Worm (Caenorhabditis elegans) whole organism, L1 larva: ENCODE measurements around the gene R08A2.7.
A peak's percentile ranks its signal among the peaks of the same experiment; 100 is the strongest.

ENCODE experiments used
- C16A3.4 ChIP-seq: fragments of 150-350 bp; optimal IDR thresholded peaks from 2 replicates; lab custom pipeline; 2014; ENCODE audit warnings: missing biosample characterization, missing genetic modification characterization
- F16B12.6 ChIP-seq: fragments of 150-350 bp; optimal IDR thresholded peaks from 2 replicates; lab custom pipeline; 2014; ENCODE audit warnings: missing biosample characterization, missing genetic modification characterization
- aha-1 ChIP-seq: fragments of 150-350 bp; optimal IDR thresholded peaks from 2 replicates; lab custom pipeline; 2014; ENCODE audit warnings: missing biosample characterization, missing genetic modification characterization
- alr-1 ChIP-seq: fragments of 200-800 bp; sonication (Bioruptor generic); optimal IDR thresholded peaks from 2 replicates; lab custom pipeline; 2018; ENCODE audit warnings: borderline replicate concordance, mild to moderate bottlenecking, missing genetic modification characterization, missing compliant biosample characterization
- blmp-1 ChIP-seq: fragments of 150-350 bp; optimal IDR thresholded peaks from 2 replicates; lab custom pipeline; 2014; ENCODE audit warnings: missing biosample characterization, missing genetic modification characterization
- ceh-8 ChIP-seq: fragments of 200-800 bp; sonication (Bioruptor generic); optimal IDR thresholded peaks from 2 replicates; lab custom pipeline; 2018; ENCODE audit warnings: mild to moderate bottlenecking, missing genetic modification characterization, moderate library complexity, missing compliant biosample characterization
- ceh-82 ChIP-seq, 3 experiments: fragments of 150-350 bp in 1 of 3; sonication (generic microtip) in 2 of 3; optimal IDR thresholded peaks; 2 replicates each; lab custom pipeline; 2014 to 2017; ENCODE audit warnings: missing biosample characterization in 3 of 3, missing genetic modification characterization in 3 of 3
- ceh-90 ChIP-seq: sonication (generic microtip); optimal IDR thresholded peaks from 2 replicates; lab custom pipeline; 2016; ENCODE audit warnings: missing genetic modification characterization, missing compliant biosample characterization
- dpl-1 ChIP-seq, 3 experiments: fragments of 150-350 bp in 2 of 3; sonication (generic microtip) in 1 of 3; optimal IDR thresholded peaks; 2 replicates each; lab custom pipeline; 2014 to 2017; ENCODE audit warnings: missing biosample characterization in 3 of 3, missing genetic modification characterization in 3 of 3, missing genetic modification reagents in 3 of 3
- efl-1 ChIP-seq, 4 experiments: fragments of 150-350 bp; optimal IDR thresholded peaks in 3 of 4; peaks in 1 of 4; 1 replicate in 1 of 4; 2 replicates in 3 of 4; lab custom pipeline; 2014; ENCODE audit warnings: missing biosample characterization in 2 of 4, missing genetic modification characterization in 2 of 4, missing genetic modification reagents in 2 of 4
- egl-13 ChIP-seq: sonication (generic microtip); optimal IDR thresholded peaks from 2 replicates; lab custom pipeline; 2016; ENCODE audit warnings: missing genotype, missing genetic modification reagents, missing genetic modification characterization, missing compliant biosample characterization
- elt-3 ChIP-seq, 6 experiments: fragments of 150-350 bp in 1 of 6; sonication (generic microtip); optimal IDR thresholded peaks; 2 replicates each; lab custom pipeline; 2017 to 2018; ENCODE audit warnings: missing biosample characterization in 6 of 6, missing genetic modification characterization in 6 of 6, inconsistent platforms in 1 of 6
- fkh-10 ChIP-seq: sonication (generic microtip); optimal IDR thresholded peaks from 2 replicates; lab custom pipeline; 2017; ENCODE audit warnings: missing biosample characterization, missing genetic modification reagents, missing genetic modification characterization
- fkh-4 ChIP-seq: sonication (generic microtip); optimal IDR thresholded peaks from 2 replicates; lab custom pipeline; 2016; ENCODE audit warnings: missing compliant biosample characterization, missing genetic modification characterization, borderline replicate concordance
- grh-1 ChIP-seq: fragments of 200-800 bp; sonication (Bioruptor generic); IDR thresholded peaks from 2 replicates; pipeline ENCODE4 v1.3.6; 2022; ENCODE audit warnings: missing genetic modification reagents, missing genetic modification characterization, missing compliant biosample characterization
- isw-1 ChIP-seq: fragments of 200-800 bp; sonication (Bioruptor generic); IDR thresholded peaks from 2 replicates; pipeline ENCODE4 v1.3.6; 2022; ENCODE audit warnings: missing genetic modification characterization, missing compliant biosample characterization
- lin-13 ChIP-seq: fragments of 150-350 bp; optimal IDR thresholded peaks from 2 replicates; lab custom pipeline; 2014; ENCODE audit warnings: missing biosample characterization, missing genetic modification reagents, missing genetic modification characterization
- lin-14 ChIP-seq: fragments of 200-800 bp; sonication (Bioruptor generic); optimal IDR thresholded peaks from 2 replicates; lab custom pipeline; 2018; ENCODE audit warnings: mild to moderate bottlenecking, missing genetic modification characterization, moderate library complexity, missing compliant biosample characterization
- lin-15B ChIP-seq: fragments of 150-350 bp; sonication (generic microtip); optimal IDR thresholded peaks from 3 replicates; lab custom pipeline; 2014; ENCODE audit warnings: missing biosample characterization, missing genetic modification characterization
- lin-35 ChIP-seq, 2 experiments: fragments of 150-350 bp; optimal IDR thresholded peaks; 2 replicates each; lab custom pipeline; 2014; ENCODE audit warnings: missing biosample characterization in 2 of 2, missing genetic modification characterization in 2 of 2, missing genetic modification reagents in 2 of 2
- lsy-2 ChIP-seq, 2 experiments: fragments of 150-350 bp; optimal IDR thresholded peaks; 2 replicates each; lab custom pipeline; 2014; ENCODE audit warnings: missing biosample characterization in 2 of 2, missing genetic modification characterization in 2 of 2
- mep-1 ChIP-seq: fragments of 150-350 bp; optimal IDR thresholded peaks from 2 replicates; lab custom pipeline; 2014; ENCODE audit warnings: missing biosample characterization, missing genetic modification characterization
- nhr-19 ChIP-seq: fragments of 200-800 bp; sonication (Bioruptor generic); conservative IDR thresholded peaks from 2 replicates; pipeline ENCODE4 v1.3.6; 2022; ENCODE audit warnings: missing genetic modification characterization, missing compliant biosample characterization
- nhr-20 ChIP-seq: sonication (generic microtip); optimal IDR thresholded peaks from 2 replicates; lab custom pipeline; 2016; ENCODE audit warnings: mild to moderate bottlenecking, missing genetic modification characterization, missing compliant biosample characterization
- nhr-76 ChIP-seq: sonication (generic microtip); optimal IDR thresholded peaks from 2 replicates; lab custom pipeline; 2017; ENCODE audit warnings: missing biosample characterization, missing genetic modification characterization
- nhr-84 ChIP-seq: sonication (generic microtip); optimal IDR thresholded peaks from 2 replicates; lab custom pipeline; 2017; ENCODE audit warnings: missing biosample characterization, missing genetic modification characterization
- nhr-90 ChIP-seq: sonication (generic microtip); optimal IDR thresholded peaks from 2 replicates; lab custom pipeline; 2016; ENCODE audit warnings: mild to moderate bottlenecking, missing genetic modification characterization, missing compliant biosample characterization; ENCODE audit not compliant: poor library complexity
- rnt-1 ChIP-seq: sonication (generic microtip); optimal IDR thresholded peaks from 2 replicates; lab custom pipeline; 2016; ENCODE audit warnings: mild to moderate bottlenecking, missing genetic modification characterization, moderate library complexity, missing compliant biosample characterization
- skn-1 ChIP-seq: fragments of 150-350 bp; optimal IDR thresholded peaks from 2 replicates; lab custom pipeline; 2014; ENCODE audit warnings: missing biosample characterization, missing genetic modification characterization
- snu-23 ChIP-seq: sonication (generic microtip); optimal IDR thresholded peaks from 2 replicates; lab custom pipeline; 2016; ENCODE audit warnings: missing genetic modification characterization, missing compliant biosample characterization
- sox-4 ChIP-seq: sonication (generic microtip); optimal IDR thresholded peaks from 2 replicates; lab custom pipeline; 2016; ENCODE audit warnings: missing genetic modification characterization, missing compliant biosample characterization
- sup-37 ChIP-seq: fragments of 200-800 bp; sonication (Bioruptor generic); optimal IDR thresholded peaks from 2 replicates; lab custom pipeline; 2018; ENCODE audit warnings: mild to moderate bottlenecking, missing genetic modification characterization, missing compliant biosample characterization
- swsn-7 ChIP-seq: sonication (generic microtip); optimal IDR thresholded peaks from 2 replicates; lab custom pipeline; 2016; ENCODE audit warnings: missing genetic modification characterization, missing compliant biosample characterization
- unc-130 ChIP-seq: fragments of 150-350 bp; optimal IDR thresholded peaks from 2 replicates; lab custom pipeline; 2017; ENCODE audit warnings: missing biosample characterization, missing genetic modification characterization, inconsistent platforms
- unc-62 ChIP-seq: fragments of 150-350 bp; optimal IDR thresholded peaks from 2 replicates; lab custom pipeline; 2014; ENCODE audit warnings: missing biosample characterization, missing genetic modification reagents, missing genetic modification characterization
- unc-86 ChIP-seq: sonication (generic microtip); optimal IDR thresholded peaks from 2 replicates; lab custom pipeline; 2016; ENCODE audit warnings: missing genetic modification characterization, missing compliant biosample characterization
- xbp-1 ChIP-seq: sonication (generic microtip); optimal IDR thresholded peaks from 2 replicates; lab custom pipeline; 2016; ENCODE audit warnings: missing genetic modification characterization, missing compliant biosample characterization
- zag-1 ChIP-seq: fragments of 150-350 bp; optimal IDR thresholded peaks from 2 replicates; lab custom pipeline; 2014; ENCODE audit warnings: missing biosample characterization, missing genetic modification characterization

The R08A2.7 gene

DNA sequence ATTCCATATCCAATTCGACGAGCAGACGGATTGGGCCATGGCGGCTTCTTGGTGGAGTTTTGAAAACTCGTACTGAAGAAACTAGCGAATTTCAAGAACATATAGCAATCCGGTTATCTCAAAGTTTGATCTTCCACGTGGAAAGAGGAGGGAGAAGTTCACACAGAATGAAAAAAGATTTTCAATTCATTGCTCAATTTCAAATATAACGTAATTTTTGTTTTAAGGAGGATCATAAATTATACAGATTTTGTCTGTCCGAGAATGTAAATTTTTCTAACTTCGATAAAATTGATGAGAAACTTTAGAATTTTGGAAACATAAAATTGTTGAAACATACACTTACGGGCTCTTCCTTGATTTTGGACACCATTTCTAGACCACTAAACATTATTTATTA, 5.6 kb downstream of the R08A2.7 start, which contains the start of gene Y50E8A.2:
Y50E8A.2 (minus strand) TSS at position 101 of the 400 bp plus-strand sequence.
- TF ChIP-seq efl-1 (optimal IDR thresholded peaks at IDR 0.05; lab: Kevin White, UChicago) (no peak), efl-1 (GFP tag; optimal IDR thresholded peaks at IDR 0.05 in 1 of 2; lab: Kevin White, UChicago) (peak in 1 of 2 experiments; percentile 35), fkh-10 (GFP tag; lab: Kevin White, UChicago) (no peak)

DNA sequence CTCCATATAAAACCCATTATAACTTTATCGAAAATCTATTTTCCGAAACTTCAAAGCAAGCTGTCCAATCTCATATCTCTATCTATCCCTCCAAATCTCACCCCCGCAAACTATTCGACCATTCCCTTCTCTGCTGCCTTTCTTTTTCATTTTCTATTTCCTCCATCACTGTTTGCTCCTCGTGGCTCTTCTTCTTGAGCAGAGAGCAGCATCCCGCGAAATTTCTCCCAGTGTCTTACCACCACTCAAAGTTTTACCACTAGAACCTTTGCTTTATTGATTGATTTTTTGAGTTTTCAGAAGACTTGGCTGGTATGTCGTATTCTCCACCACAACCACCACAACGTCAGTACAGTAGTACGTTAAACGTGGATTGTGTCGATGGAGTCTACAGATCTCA, 6.2 kb downstream of the R08A2.7 start, which contains the start of gene oig-3:
oig-3 (plus strand) TSS at position 301 of the 400 bp plus-strand sequence.
- TF ChIP-seq alr-1 = no peak
- no peak for TF ChIP-seq zag-1 (tag; lab: Kevin White, UChicago)
- no peak for TF ChIP-seq lin-13 (GFP tag; lab: Kevin White, UChicago)
- no peak for TF ChIP-seq sox-4 (tag; lab: Kevin White, UChicago)
- TF ChIP-seq sup-37 = no peak
- TF ChIP-seq isw-1 (GFP tag; lab: Robert Waterston, UW) = no peak
- TF ChIP-seq fkh-4 (tag; lab: Kevin White, UChicago) = no peak
- TF ChIP-seq egl-13 (tag; lab: Kevin White, UChicago) = no peak
- no peak for TF ChIP-seq mep-1 (tag; lab: Kevin White, UChicago)

ce11 chrV:14734187-14734765, 11.2 kb downstream of the R08A2.7 start, which contains the start of gene unc-61:
Gene unc-61 (minus strand): TSS chrV:14734237.
- TF ChIP-seq unc-86 (tag; lab: Kevin White, UChicago) (no peak), elt-3 (tag; optimal IDR thresholded peaks at IDR 0.05; lab: Kevin White, UChicago) (peak in 1 of 6 experiments; percentile 9), rnt-1 (tag; lab: Kevin White, UChicago) (peak; percentile 28), lin-15B (tag; lab: Kevin White, UChicago) (peak; percentile 45), lin-35 (GFP tag; optimal IDR thresholded peaks at IDR 0.05; lab: Kevin White, UChicago) (peak; percentile 84 to 93), dpl-1 (GFP tag; optimal IDR thresholded peaks at IDR 0.05; lab: Kevin White, UChicago) (peak; percentile 83 to 91 (median 87)), grh-1 (GFP tag; lab: Robert Waterston, UW) (no peak), swsn-7 (peak; percentile 12), aha-1 (tag; lab: Kevin White, UChicago) (no peak), sup-37 (no peak), blmp-1 (tag; lab: Kevin White, UChicago) (peak; percentile 5), ceh-82 (tag; optimal IDR thresholded peaks at IDR 0.05; lab: Kevin White, UChicago) (peak in 1 of 3 experiments; percentile 49), ceh-8 (GFP tag; lab: Kevin White, UChicago) (no peak), xbp-1 (peak; percentile 31), snu-23 (peak; percentile 38), isw-1 (GFP tag; lab: Robert Waterston, UW) (0 out of 2 replicates have a peak, but pooled peaks have one; percentile 7), nhr-20 (peak; percentile 21), lin-14 (peak; percentile 46), mep-1 (tag; lab: Kevin White, UChicago) (peak; percentile 15), F16B12.6 (peak; percentile 35), nhr-76 (tag; lab: Kevin White, UChicago) (no peak), nhr-19 (GFP tag; lab: Robert Waterston, UW) (peak; percentile 24; the same call in 1 of the 2 replicates), skn-1 (tag; lab: Kevin White, UChicago) (peak; percentile 61), nhr-90 (tag; lab: Kevin White, UChicago) (no peak), nhr-84 (tag; lab: Kevin White, UChicago) (no peak), lsy-2 (tag; optimal IDR thresholded peaks at IDR 0.05; lab: Kevin White, UChicago) (peak in 1 of 2 experiments; percentile 63), unc-130 (tag; lab: Kevin White, UChicago) (peak; percentile 25), unc-62 (GFP tag; lab: Kevin White, UChicago) (no peak), zag-1 (tag; lab: Kevin White, UChicago) (no peak), C16A3.4 (tag; lab: Kevin White, UChicago) (peak; percentile 26), ceh-90 (tag; lab: Kevin White, UChicago) (no peak), efl-1 (optimal IDR thresholded peaks at IDR 0.05; lab: Kevin White, UChicago) (peak; percentile 91 to 96), efl-1 (GFP tag; optimal IDR thresholded peaks at IDR 0.05 in 1 of 2; lab: Kevin White, UChicago) (peak; percentile 89 to 99), fkh-10 (GFP tag; lab: Kevin White, UChicago) (no peak)
